Worm (Caenorhabditis elegans): ENCODE measurements around the gene rpoa-12.

The rpoa-12 gene

ce11 chrV:14423268-14423667 lies at the start of gene rpoa-12:
Gene rpoa-12 (minus strand): TSS chrV:14423304.
- TF ChIP-seq elt-3 (tag; optimal IDR thresholded peaks at IDR 0.05) (no peak), crh-2 (tag; optimal IDR thresholded peaks at IDR 0.05) (peak; percentile 40), C34F6.9 (tag; optimal IDR thresholded peaks at IDR 0.05) (peak; percentile 68), skn-1 (tag; optimal IDR thresholded peaks at IDR 0.05) (peak; percentile 84), blmp-1 (tag; optimal IDR thresholded peaks at IDR 0.05; ENCODE audit: insufficient read depth) (no peak), unc-55 (GFP tag; optimal IDR thresholded peaks at IDR 0.05) (peak; percentile 58), F13H6.1 (tag; optimal IDR thresholded peaks at IDR 0.05) (peak; percentile 5), sma-9 (GFP tag; optimal IDR thresholded peaks at IDR 0.05) (peak; percentile 43), sma-9 (tag; optimal IDR thresholded peaks at IDR 0.05) (no peak), sma-3 (GFP tag; optimal IDR thresholded peaks at IDR 0.05) (peak; percentile 30), nhr-129 (tag; optimal IDR thresholded peaks at IDR 0.05) (peak; percentile 59), lsy-2 (tag; optimal IDR thresholded peaks at IDR 0.05) (peak in 1 of 2 experiments; percentile 44), peb-1 (tag; optimal IDR thresholded peaks at IDR 0.05) (no peak)

- TF ChIP-seq mab-5 (tag; optimal IDR thresholded peaks at IDR 0.05) = no peak
- no peak for TF ChIP-seq skn-1 (tag; optimal IDR thresholded peaks at IDR 0.05)
- TF ChIP-seq unc-55 (GFP tag; optimal IDR thresholded peaks at IDR 0.05) = no peak
- no peak for TF ChIP-seq ama-1 (optimal IDR thresholded peaks at IDR 0.05)
- TF ChIP-seq dmd-4 (tag; optimal IDR thresholded peaks at IDR 0.05) = no peak
- no peak for TF ChIP-seq nhr-11 (tag; optimal IDR thresholded peaks at IDR 0.05)
- TF ChIP-seq nhr-6 (tag; optimal IDR thresholded peaks at IDR 0.05) = no peak
- TF ChIP-seq mdl-1 (tag; optimal IDR thresholded peaks at IDR 0.05) = no peak
- no peak for TF ChIP-seq sem-4 (tag; optimal IDR thresholded peaks at IDR 0.05)
These were observed 49.1 kb upstream of the rpoa-12 start, which contains the start of gene clec-227 for ce11 chrV:14472229-14472628. Gene clec-227 (plus strand): TSS chrV:14472529.

- TF ChIP-seq dmd-4 (tag; optimal IDR thresholded peaks at IDR 0.05) = no peak
- no peak for TF ChIP-seq nhr-23 (tag; optimal IDR thresholded peaks at IDR 0.05)
- TF ChIP-seq nhr-77 (tag; optimal IDR thresholded peaks at IDR 0.05) = no peak
- TF ChIP-seq egl-27 (tag; optimal IDR thresholded peaks at IDR 0.05) = no peak
- TF ChIP-seq sma-3 (GFP tag; optimal IDR thresholded peaks at IDR 0.05) = no peak
- TF ChIP-seq nhr-21 (tag; optimal IDR thresholded peaks at IDR 0.05) = no peak
- no peak for TF ChIP-seq F13H6.1 (tag; optimal IDR thresholded peaks at IDR 0.05)
- no peak for TF ChIP-seq lin-39 (tag; optimal IDR thresholded peaks at IDR 0.05)
- no peak for TF ChIP-seq gmeb-1 (tag; optimal IDR thresholded peaks at IDR 0.05)
- no peak for TF ChIP-seq fos-1 (tag; optimal IDR thresholded peaks at IDR 0.05)
- no peak for TF ChIP-seq alr-1 (tag; optimal IDR thresholded peaks at IDR 0.05)
- no peak for TF ChIP-seq nhr-25 (tag; optimal IDR thresholded peaks at IDR 0.05)
- TF ChIP-seq skn-1 (tag; optimal IDR thresholded peaks at IDR 0.05) = no peak
- no peak for TF ChIP-seq snpc-4 (tag; optimal IDR thresholded peaks at IDR 0.05)
- TF ChIP-seq lin-13 (GFP tag; optimal IDR thresholded peaks at IDR 0.05) = no peak
- TF ChIP-seq mdl-1 (tag; optimal IDR thresholded peaks at IDR 0.05) = no peak
These were observed 45.8 kb upstream of the rpoa-12 start, which contains the start of gene clec-57 for ce11 chrV:14468931-14469330. Gene clec-57 (plus strand): TSS chrV:14469231.

- peak; percentile 5 for TF ChIP-seq C34F6.9 (tag; optimal IDR thresholded peaks at IDR 0.05)
- peak; percentile 51 for TF ChIP-seq ceh-16 (tag; optimal IDR thresholded peaks at IDR 0.05)
- no peak for TF ChIP-seq nhr-6 (tag; optimal IDR thresholded peaks at IDR 0.05)
- peak; percentile 3 for TF ChIP-seq F13H6.1 (tag; optimal IDR thresholded peaks at IDR 0.05)
- TF ChIP-seq unc-62 (GFP tag; optimal IDR thresholded peaks at IDR 0.05) = no peak
- no peak for TF ChIP-seq nhr-237 (tag; optimal IDR thresholded peaks at IDR 0.05)
- TF ChIP-seq ztf-4 (tag; optimal IDR thresholded peaks at IDR 0.05) = no peak
- TF ChIP-seq unc-39 (tag; optimal IDR thresholded peaks at IDR 0.05) = no peak
- TF ChIP-seq elt-3 (tag; optimal IDR thresholded peaks at IDR 0.05) = no peak
- peak; percentile 70 for TF ChIP-seq sma-3 (GFP tag; optimal IDR thresholded peaks at IDR 0.05)
- peak; percentile 16 for TF ChIP-seq nhr-129 (tag; optimal IDR thresholded peaks at IDR 0.05)
- TF ChIP-seq egl-27 (tag; optimal IDR thresholded peaks at IDR 0.05) = peak; percentile 20
- TF ChIP-seq lin-13 (GFP tag; optimal IDR thresholded peaks at IDR 0.05) = peak; percentile 19
- TF ChIP-seq crh-2 (tag; optimal IDR thresholded peaks at IDR 0.05) = peak; percentile 40
- no peak for TF ChIP-seq ztf-11 (tag; optimal IDR thresholded peaks at IDR 0.05)
- TF ChIP-seq fos-1 (tag; optimal IDR thresholded peaks at IDR 0.05) = peak; percentile 13
- TF ChIP-seq sma-9 (GFP tag; optimal IDR thresholded peaks at IDR 0.05) = peak; percentile 73
- TF ChIP-seq sma-9 (tag; optimal IDR thresholded peaks at IDR 0.05) = no peak
- no peak for TF ChIP-seq elt-1 (tag; optimal IDR thresholded peaks at IDR 0.05)
- peak; percentile 7 for TF ChIP-seq ama-1 (optimal IDR thresholded peaks at IDR 0.05)
- peak; percentile 96 for TF ChIP-seq snpc-4 (tag; optimal IDR thresholded peaks at IDR 0.05)
- TF ChIP-seq nhr-21 (tag; optimal IDR thresholded peaks at IDR 0.05) = peak; percentile 59
- peak; percentile 16 for TF ChIP-seq zag-1 (tag; optimal IDR thresholded peaks at IDR 0.05)
These were observed 45.2 kb upstream of the rpoa-12 start, which contains the start of gene srz-97 for ce11 chrV:14468196-14468874. Gene srz-97 (minus strand): TSS chrV:14468246.

All from whole organism, L2 larva.